Fruit fly (Drosophila melanogaster) S2 (cell line): ENCODE measurements around the gene Sgt1.

Source experiments
- CG8478 ChIP-seq: fragments of >200 bp; optimal IDR thresholded peaks from 2 replicates; lab custom pipeline; 2018
- CTCF ChIP-seq, 2 experiments: fragments of >200 bp; optimal IDR thresholded peaks; 2 replicates each; lab custom pipeline; 2018

Sgt1 gene

DNA sequence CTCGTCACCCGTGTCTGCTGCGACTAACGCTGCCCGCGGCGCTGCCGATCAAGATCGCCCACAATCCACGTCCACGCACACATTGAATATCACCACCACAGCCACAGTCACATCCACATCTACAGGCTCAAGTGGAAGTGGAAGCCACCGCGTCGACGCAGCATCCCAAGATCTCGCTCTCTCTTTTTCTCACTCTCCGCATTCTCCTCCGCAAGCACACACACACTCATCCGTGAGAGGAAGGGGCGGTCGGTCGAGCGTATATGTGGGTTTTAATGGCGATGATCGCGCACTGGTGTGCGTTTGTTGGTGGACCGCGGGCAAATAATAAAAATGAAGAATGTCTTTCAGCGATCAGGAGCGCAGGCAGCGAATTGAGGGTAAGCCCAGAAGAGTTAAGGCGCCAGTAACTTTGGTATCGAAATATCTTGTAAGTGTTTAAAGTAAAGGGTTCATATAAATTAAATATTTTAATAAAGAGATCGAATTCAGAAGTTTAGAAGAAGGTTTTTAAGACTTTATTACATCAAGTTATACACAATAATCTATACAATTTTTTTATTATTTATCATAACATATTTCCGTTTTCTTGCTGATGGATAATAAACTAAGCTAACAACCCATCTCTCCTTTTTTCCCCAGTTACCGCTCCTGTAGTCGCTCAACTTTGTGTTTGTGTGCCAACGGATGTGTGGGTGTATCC, 28.8 kb upstream of the Sgt1 start, which contains the start of gene Poxm:
TSS of gene Poxm (minus strand) at position 25 of the 703 bp plus-strand sequence.
- TF ChIP-seq CG8478 (lab: Kevin White, UChicago) (no peak), CTCF (optimal IDR thresholded peaks at IDR 0.05; lab: Kevin White, UChicago) (no peak)

DNA sequence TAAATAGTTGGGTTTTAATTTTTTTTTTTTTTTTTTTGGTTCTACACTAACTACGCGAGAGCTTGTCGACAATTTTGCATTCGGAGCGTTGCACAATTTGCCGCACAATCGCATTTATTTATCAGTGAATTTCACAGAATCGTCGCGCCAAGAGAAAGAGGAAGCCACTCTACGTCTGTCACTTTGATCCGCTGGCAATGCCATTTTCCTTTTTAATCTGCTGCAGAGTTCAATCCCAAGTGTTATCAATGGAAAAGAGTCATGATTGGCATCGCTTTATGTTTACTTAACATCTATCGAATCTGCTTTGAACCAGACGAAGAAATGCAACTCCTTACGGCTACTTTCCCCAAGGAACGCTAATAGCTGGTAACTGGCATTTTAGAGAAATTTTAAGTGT, 24.6 kb upstream of the Sgt1 start:
- TF ChIP-seq CG8478 (lab: Kevin White, UChicago) = no peak
- TF ChIP-seq CTCF (optimal IDR thresholded peaks at IDR 0.05; lab: Kevin White, UChicago) = no peak

DNA sequence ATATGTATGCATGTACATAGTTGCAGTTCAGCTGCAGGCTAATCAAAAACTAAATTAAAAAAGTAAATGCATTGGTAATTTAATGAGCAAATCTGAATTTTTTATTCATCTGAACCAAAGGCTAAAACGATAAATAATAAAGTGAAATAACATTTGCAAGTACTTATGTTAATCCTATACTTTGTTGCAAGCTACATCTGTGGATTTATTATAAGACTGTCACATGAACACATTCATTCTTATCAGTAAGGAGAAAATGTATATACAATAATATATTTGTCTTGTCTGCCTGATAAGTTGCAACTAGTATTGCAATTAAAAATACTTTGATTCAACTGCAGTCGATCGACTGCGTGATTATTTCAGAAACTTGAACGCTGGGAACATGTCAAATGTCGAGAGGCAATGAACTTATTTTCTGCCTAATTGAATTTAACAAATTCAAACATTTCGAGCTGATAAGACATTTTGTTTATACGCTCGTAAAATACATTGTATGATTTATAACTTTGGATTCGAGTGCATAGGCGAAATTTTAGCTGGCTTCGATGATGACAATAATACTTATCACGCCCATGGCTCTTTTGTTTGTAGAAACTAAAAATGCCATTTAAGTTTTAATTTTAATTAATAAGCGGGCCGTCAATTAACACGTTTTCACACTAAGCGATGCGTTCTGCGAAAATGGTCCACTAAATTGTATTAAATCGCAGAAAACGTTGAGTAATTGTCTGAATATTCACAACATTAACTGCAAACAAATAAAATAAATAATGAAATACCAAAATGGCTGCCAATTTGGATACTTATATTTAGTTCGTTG, 23.1 kb upstream of the Sgt1 start:
- no peak for TF ChIP-seq CG8478 (lab: Kevin White, UChicago)
- TF ChIP-seq CTCF (optimal IDR thresholded peaks at IDR 0.05; lab: Kevin White, UChicago) = no peak

DNA sequence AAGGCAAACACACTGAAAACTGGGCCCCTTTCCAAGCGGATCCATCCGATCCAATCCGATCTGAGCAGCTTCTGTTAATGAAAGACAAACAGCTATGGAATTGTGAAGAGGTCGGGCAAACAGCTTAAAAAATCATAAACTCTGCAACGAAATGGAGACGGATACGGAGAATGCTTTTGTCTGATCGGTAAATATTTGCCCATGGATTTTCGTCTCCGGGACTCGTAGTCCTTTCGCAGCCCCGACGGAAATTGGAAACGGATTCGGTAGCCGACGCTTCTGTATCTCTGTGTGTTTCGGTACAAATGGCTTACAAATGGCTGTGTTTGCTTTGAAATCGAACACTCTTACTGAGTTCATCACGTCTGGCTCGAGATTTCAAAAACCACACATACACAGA, 21.8 kb upstream of the Sgt1 start:
- TF ChIP-seq CTCF (optimal IDR thresholded peaks at IDR 0.05; lab: Kevin White, UChicago) (no peak), CG8478 (lab: Kevin White, UChicago) (no peak)

DNA sequence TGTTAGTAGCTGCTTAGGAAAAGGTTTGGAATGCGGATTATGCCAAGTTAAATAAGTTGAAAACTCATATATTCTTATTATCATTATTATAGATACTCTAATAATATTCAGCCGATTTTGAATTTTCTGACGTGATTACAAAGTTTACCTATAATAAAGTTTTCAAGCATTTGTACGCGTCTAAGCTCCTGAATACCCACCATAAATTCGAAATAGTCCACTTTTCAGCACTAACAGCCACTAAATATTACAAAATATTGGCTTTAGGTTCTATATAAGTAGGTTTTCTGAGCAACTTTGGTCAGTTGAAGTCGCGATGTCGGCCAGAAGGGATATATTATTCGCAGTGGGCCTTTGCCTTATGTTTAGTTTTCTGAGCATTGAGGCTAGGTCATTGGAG, 18.9 kb upstream of the Sgt1 start, which contains the start of gene CG7443:
TSS of gene CG7443 (plus strand) at position 301 of the 400 bp plus-strand sequence.
- TF ChIP-seq CTCF (optimal IDR thresholded peaks at IDR 0.05; lab: Kevin White, UChicago) (no peak), CG8478 (lab: Kevin White, UChicago) (no peak)

DNA sequence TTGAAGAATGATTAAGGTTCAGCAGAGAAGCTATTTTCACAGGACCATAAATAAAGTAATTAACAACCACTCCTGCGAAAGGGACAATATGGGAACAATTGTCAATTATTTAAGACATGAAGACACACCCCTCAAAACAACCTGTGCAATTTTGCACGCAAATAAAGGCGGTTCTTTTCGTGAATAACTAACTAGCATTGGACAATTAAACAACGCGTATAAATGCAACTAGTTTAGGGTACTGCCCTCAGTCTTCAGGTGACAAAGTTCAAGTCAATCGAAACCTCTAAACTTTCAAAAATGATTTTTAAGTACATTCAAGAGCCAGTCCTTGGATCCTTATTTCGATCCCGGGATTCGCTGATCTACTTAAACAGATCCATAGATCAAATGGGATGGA, 16.4 kb upstream of the Sgt1 start, which contains the start of gene Or85a:
TSS of gene Or85a (plus strand) at position 301 of the 400 bp plus-strand sequence.
- TF ChIP-seq CG8478 (lab: Kevin White, UChicago) (no peak), CTCF (optimal IDR thresholded peaks at IDR 0.05; lab: Kevin White, UChicago) (no peak)

DNA sequence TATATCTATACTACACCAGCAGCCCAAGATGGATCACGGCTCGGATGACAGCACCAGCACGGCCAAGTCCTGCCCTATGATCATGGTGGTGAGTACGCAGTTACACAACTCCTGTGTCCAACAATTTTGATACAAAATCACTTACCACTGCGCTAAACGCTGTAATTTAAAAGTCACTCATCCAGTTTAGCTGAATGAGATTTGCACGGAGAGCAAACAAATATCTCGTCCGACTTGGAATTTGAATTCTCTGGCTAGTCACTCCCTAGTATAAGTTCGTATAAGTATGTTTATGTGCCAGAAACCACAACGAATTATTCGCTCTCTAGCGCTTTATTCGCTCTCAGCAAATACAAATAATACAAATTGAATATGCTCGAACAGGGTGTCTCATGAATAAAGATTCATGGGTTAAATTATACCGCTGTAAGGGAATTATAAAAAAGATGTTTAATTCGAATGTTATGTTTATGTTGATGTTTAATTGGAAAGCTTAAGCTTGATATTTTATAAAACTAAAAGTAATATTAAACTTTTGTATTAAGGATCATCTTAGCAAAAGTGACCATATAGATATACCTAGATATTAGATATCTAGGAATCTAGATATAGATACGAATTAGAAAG, 12.7 kb upstream of the Sgt1 start:
- TF ChIP-seq CTCF (optimal IDR thresholded peaks at IDR 0.05; lab: Kevin White, UChicago) = no peak
- TF ChIP-seq CG8478 (lab: Kevin White, UChicago) = no peak

DNA sequence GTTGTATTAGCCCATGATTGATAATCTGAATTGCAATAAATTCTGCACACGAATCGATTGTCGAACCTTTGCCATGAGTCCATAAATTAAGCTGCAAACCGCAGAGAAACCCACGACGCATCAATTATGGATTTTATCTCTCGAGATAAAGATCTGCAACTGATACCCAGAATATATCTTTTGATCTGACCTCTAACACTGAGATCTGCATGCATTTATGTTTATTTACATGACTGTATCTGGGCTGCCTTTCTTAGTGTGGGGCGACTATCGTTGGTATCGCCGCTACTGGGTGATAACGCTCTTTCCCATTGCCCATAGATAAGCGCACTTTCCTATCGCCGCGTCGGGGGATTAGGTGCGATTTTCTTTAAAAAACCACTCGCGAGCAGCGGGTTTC, 12.1 kb upstream of the Sgt1 start, which contains the start of gene Ctr1B:
TSS of gene Ctr1B (plus strand) at position 398 of the 400 bp plus-strand sequence.
- TF ChIP-seq CG8478 (lab: Kevin White, UChicago) = no peak
- no peak for TF ChIP-seq CTCF (optimal IDR thresholded peaks at IDR 0.05; lab: Kevin White, UChicago)

DNA sequence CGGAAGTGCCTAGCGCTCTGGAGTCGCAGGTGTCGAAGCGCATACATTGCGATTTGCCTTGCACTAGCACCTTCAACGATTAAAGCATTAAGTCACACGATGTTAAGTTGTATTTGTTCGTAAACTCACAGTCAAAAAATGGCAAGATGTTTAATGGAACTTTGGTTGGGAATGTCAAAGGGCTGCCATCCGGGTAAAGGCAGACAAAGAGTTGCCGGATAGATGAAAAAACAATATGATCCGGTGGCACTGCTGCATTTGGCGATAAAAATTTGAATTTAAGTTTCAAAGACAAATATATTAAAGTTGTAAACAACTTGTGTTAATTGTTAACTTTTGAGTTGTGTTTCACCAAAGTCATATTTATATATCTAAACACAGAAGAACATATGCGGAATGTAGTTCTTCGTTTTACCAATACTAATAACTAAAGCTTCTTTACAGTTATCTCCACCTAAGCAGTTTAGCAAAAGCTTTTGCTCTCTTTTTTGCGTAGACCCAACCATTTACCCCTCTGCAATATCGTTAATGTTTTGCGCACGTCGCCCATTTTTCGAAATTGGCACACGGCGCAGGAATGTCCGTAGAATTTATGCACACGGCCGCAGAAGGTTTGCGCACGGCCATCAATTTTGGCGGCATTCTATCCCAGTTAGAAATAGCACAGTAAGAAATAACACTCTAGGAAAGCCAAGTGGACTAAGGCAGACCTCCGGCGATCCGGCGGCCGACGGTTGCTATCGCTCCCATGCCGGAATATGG, 11.5 kb upstream of the Sgt1 start, which contains the start of gene Coq2:
TSS of gene Coq2 (minus strand) at position 200 of the 762 bp plus-strand sequence.
- TF ChIP-seq CTCF (optimal IDR thresholded peaks at IDR 0.05; lab: Kevin White, UChicago) = peak; percentile 48 to 60
- no peak for TF ChIP-seq CG8478 (lab: Kevin White, UChicago)

DNA sequence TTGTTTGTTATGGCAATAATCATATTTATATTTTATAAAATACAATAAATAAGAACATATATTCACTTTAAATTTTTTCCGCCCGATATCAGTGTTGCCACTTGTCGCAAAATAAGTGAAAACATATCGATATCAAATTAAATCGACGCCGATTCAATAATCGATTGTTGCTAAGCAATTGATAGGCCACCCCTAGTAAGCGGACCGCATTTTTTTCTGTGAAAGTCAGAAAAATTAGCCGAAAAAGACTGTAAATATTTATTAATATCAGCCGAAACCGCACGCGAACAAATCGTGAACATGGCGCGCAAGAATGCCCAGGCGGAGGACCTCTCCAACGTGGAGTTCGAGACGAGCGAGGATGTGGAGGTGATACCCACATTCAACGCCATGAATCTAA, 8.0 kb upstream of the Sgt1 start, which contains the start of gene CG7483:
TSS of gene CG7483 (plus strand) at position 171 of the 400 bp plus-strand sequence.
- TF ChIP-seq CG8478 (lab: Kevin White, UChicago) (no peak), CTCF (optimal IDR thresholded peaks at IDR 0.05; lab: Kevin White, UChicago) (no peak)

DNA sequence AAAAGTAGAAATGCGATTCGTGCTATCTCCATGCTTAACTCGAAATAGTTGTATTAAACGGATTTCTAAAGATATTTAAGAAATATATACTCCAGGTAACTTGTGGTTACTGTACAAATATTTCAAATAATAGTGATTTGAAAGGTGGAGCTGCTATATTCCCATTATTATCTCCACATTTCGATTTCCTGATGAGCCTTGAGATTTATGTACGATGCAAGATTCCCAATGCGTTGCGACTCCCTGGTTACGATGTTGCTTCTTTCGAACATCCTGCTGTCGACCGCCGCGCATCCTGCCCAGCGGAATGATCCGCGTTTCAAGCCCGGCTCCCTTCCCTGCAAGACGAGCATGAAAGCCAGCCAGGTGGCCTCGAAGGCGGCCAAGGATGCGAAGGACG, 7.0 kb upstream of the Sgt1 start, which contains the start of the genes CG11694 and CG11698:
TSS of gene CG11694 (minus strand) at position 101 of the 400 bp plus-strand sequence.
TSS of gene CG11698 (plus strand) at position 152 of the 400 bp plus-strand sequence.
- TF ChIP-seq CTCF (optimal IDR thresholded peaks at IDR 0.05; lab: Kevin White, UChicago) = no peak
- TF ChIP-seq CG8478 (lab: Kevin White, UChicago) = no peak

DNA sequence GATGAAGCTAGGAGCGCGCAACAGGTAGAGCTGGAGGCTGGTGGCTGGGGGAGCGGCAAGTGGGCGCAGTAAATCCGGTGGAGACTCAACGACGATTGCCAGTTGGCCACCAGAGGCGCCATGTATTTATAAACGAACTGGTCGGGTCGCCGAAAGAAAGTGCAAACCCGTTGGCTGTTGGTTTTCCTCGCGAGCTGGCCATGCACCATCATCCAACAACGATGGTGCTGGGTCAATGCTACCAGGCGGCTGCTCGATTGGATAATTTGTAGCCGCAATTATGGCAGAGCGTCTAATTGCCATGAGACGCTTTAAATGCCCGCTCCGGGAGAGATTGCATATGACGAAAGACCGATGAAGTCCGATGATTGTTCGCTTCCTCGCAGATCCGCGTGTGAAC, 5.6 kb upstream of the Sgt1 start, which contains the start of gene CG11693:
TSS of gene CG11693 (minus strand) at position 101 of the 400 bp plus-strand sequence.
- TF ChIP-seq CTCF (optimal IDR thresholded peaks at IDR 0.05; lab: Kevin White, UChicago) (no peak), CG8478 (lab: Kevin White, UChicago) (no peak)

DNA sequence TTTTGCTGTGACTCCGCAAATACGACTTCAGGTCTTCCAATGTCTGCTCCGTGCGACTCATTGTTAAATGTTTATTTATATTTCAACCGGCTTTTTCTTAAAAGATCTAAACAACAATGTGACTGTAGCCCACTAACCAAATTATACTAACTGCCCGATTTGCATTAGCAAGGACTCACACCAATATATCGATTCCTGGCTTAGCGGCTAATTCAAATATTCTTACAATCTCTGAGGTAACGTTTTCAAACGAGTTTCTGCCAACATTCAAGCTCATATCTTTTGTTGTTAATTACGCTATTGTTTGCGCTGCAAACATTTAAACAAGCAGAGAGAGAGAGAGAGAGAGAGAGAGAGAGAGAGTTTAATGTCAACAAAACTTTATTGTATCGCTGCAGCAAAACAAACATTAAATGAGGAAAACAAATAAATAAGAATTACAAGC, 3.5 kb upstream of the Sgt1 start, which contains the start of gene tex:
TSS of gene tex (minus strand) at position 131 of the 445 bp plus-strand sequence.
- TF ChIP-seq CTCF (optimal IDR thresholded peaks at IDR 0.05; lab: Kevin White, UChicago) = no peak
- TF ChIP-seq CG8478 (lab: Kevin White, UChicago) = no peak
